Worm (Caenorhabditis elegans) whole organism, L4 larva: ENCODE measurements around the gene pqn-36.

Source experiments
- F26F4.8 ChIP-seq: fragments of 200-800 bp; sonication (Bioruptor generic); conservative IDR thresholded peaks from 2 replicates; pipeline ENCODE4 v1.3.6; 2022; ENCODE audit warnings: missing genetic modification characterization, missing compliant biosample characterization
- F37D6.2 ChIP-seq: sonication (generic microtip); optimal IDR thresholded peaks from 2 replicates; lab custom pipeline; 2016; ENCODE audit warnings: mild to moderate bottlenecking, missing genetic modification characterization, missing compliant biosample characterization
- R02D3.7 ChIP-seq: fragments of 150-350 bp; sonication (generic microtip); optimal IDR thresholded peaks from 3 replicates; lab custom pipeline; 2014; ENCODE audit warnings: missing biosample characterization, missing genetic modification characterization
- T26A8.4 ChIP-seq: fragments of 200-800 bp; sonication (Bioruptor generic); IDR thresholded peaks from 2 replicates; pipeline ENCODE4 v1.3.6; 2022; ENCODE audit warnings: missing genetic modification characterization, missing compliant biosample characterization
- Y105C5A.15 ChIP-seq: fragments of 200-800 bp; sonication (Bioruptor generic); IDR thresholded peaks from 2 replicates; pipeline ENCODE4 v1.3.6; 2022; ENCODE audit warnings: missing genetic modification characterization, missing compliant biosample characterization
- Y48G9A.11 ChIP-seq: fragments of 200-800 bp; sonication (Bioruptor generic); IDR thresholded peaks from 2 replicates; pipeline ENCODE4 v1.3.6; 2022; ENCODE audit warnings: missing genetic modification reagents, missing genetic modification characterization, missing compliant biosample characterization
- ZK337.2 ChIP-seq: fragments of 200-800 bp; sonication (Bioruptor generic); IDR thresholded peaks from 2 replicates; pipeline ENCODE4 v1.3.6; 2022; ENCODE audit warnings: missing genetic modification reagents, missing genetic modification characterization, missing compliant biosample characterization
- ZK546.5 ChIP-seq, 2 experiments: sonication (generic microtip); optimal IDR thresholded peaks; 2 replicates each; lab custom pipeline; 2017; ENCODE audit warnings: missing biosample characterization in 2 of 2, missing genetic modification characterization in 2 of 2
- aha-1 ChIP-seq: fragments of 150-350 bp; peaks from one replicate; lab custom pipeline; 2014; ENCODE audit warnings: missing biosample characterization, missing genetic modification characterization
- aly-2 ChIP-seq: sonication (generic microtip); optimal IDR thresholded peaks from 2 replicates; lab custom pipeline; 2018; ENCODE audit warnings: missing biosample characterization, missing genetic modification characterization
- ceh-20 ChIP-seq: fragments of 200-800 bp; sonication (Bioruptor generic); IDR thresholded peaks from 2 replicates; pipeline ENCODE4 v1.3.6; 2022; ENCODE audit warnings: missing genetic modification reagents, missing genetic modification characterization, missing compliant biosample characterization
- ceh-28 ChIP-seq: fragments of 150-350 bp; optimal IDR thresholded peaks from 2 replicates; lab custom pipeline; 2014; ENCODE audit warnings: missing biosample characterization, missing genetic modification reagents, missing genetic modification characterization
- ceh-44 ChIP-seq: fragments of 200-800 bp; sonication (Bioruptor generic); IDR thresholded peaks from 2 replicates; pipeline ENCODE4 v1.3.6; 2022; ENCODE audit warnings: missing genetic modification reagents, missing genetic modification characterization, missing compliant biosample characterization
- dmd-8 ChIP-seq: fragments of 200-800 bp; sonication (Bioruptor generic); IDR thresholded peaks from 2 replicates; pipeline ENCODE4 v1.3.6; 2022; ENCODE audit warnings: missing genetic modification characterization, missing compliant biosample characterization
- dpl-1 ChIP-seq: fragments of 150-350 bp; optimal IDR thresholded peaks from 2 replicates; lab custom pipeline; 2014; ENCODE audit warnings: missing biosample characterization, missing genetic modification reagents, missing genetic modification characterization
- duxl-1 ChIP-seq: sonication (generic microtip); optimal IDR thresholded peaks from 2 replicates; lab custom pipeline; 2016; ENCODE audit warnings: mild to moderate bottlenecking, missing genetic modification characterization, moderate library complexity, missing compliant biosample characterization; ENCODE audit not compliant: poor library complexity
- egl-43 ChIP-seq: fragments of 200-800 bp; sonication (Bioruptor generic); IDR thresholded peaks from 2 replicates; pipeline ENCODE4 v1.3.6; 2022; ENCODE audit warnings: missing genetic modification reagents, missing genetic modification characterization, missing compliant biosample characterization
- fkh-10 ChIP-seq: fragments of 150-350 bp; optimal IDR thresholded peaks from 2 replicates; lab custom pipeline; 2014; ENCODE audit warnings: missing biosample characterization, missing genetic modification reagents, missing genetic modification characterization
- gei-8 ChIP-seq: fragments of 200-800 bp; sonication (Bioruptor generic); optimal IDR thresholded peaks from 2 replicates; lab custom pipeline; 2018; ENCODE audit warnings: mild to moderate bottlenecking, missing genetic modification characterization, missing compliant biosample characterization
- hlh-11 ChIP-seq: fragments of 200-800 bp; sonication (Bioruptor generic); optimal IDR thresholded peaks from 2 replicates; lab custom pipeline; 2018; ENCODE audit warnings: mild to moderate bottlenecking, missing genetic modification characterization, missing compliant biosample characterization
- hlh-30 ChIP-seq: sonication (generic microtip); optimal IDR thresholded peaks from 2 replicates; lab custom pipeline; 2017; ENCODE audit warnings: antibody characterized with exemption, mild to moderate bottlenecking, missing genetic modification characterization, missing compliant biosample characterization; ENCODE audit not compliant: insufficient read depth
- hmg-1.1 ChIP-seq: fragments of 200-800 bp; sonication (Bioruptor generic); IDR thresholded peaks from 2 replicates; pipeline ENCODE4 v1.3.6; 2022; ENCODE audit warnings: missing genetic modification reagents, missing genetic modification characterization, missing compliant biosample characterization
- jun-1 ChIP-seq: fragments of 150-350 bp; optimal IDR thresholded peaks from 2 replicates; lab custom pipeline; 2014; ENCODE audit warnings: missing biosample characterization, missing genetic modification reagents, missing genetic modification characterization
- lin-1 ChIP-seq: fragments of 200-800 bp; sonication (Bioruptor generic); IDR thresholded peaks from 2 replicates; pipeline ENCODE4 v1.3.6; 2022; ENCODE audit warnings: missing genetic modification reagents, missing genetic modification characterization, missing compliant biosample characterization
- lin-13 ChIP-seq: fragments of 150-350 bp; optimal IDR thresholded peaks from 2 replicates; lab custom pipeline; 2014; ENCODE audit warnings: missing biosample characterization, missing genetic modification reagents, missing genetic modification characterization
- lin-29 ChIP-seq: fragments of 200-800 bp; sonication (Bioruptor generic); IDR thresholded peaks from 2 replicates; pipeline ENCODE4 v1.3.6; 2022; ENCODE audit warnings: missing genetic modification reagents, missing genetic modification characterization, missing compliant biosample characterization
- lir-3 ChIP-seq: sonication (generic microtip); optimal IDR thresholded peaks from 2 replicates; lab custom pipeline; 2016; ENCODE audit warnings: mild to moderate bottlenecking, missing genetic modification characterization, missing compliant biosample characterization
- madf-9 ChIP-seq: fragments of 200-800 bp; sonication (Bioruptor generic); conservative IDR thresholded peaks from 2 replicates; pipeline ENCODE4 v1.3.6; 2022; ENCODE audit warnings: missing genetic modification reagents, missing genetic modification characterization, missing compliant biosample characterization
- mdl-1 ChIP-seq, 2 experiments: fragments of 150-350 bp in 1 of 2; sonication (generic microtip) in 1 of 2; optimal IDR thresholded peaks; 2 replicates each; lab custom pipeline; 2014 to 2017; ENCODE audit warnings: missing biosample characterization in 2 of 2, missing genetic modification characterization in 2 of 2
- mes-2 ChIP-seq: sonication (generic microtip); optimal IDR thresholded peaks from 2 replicates; lab custom pipeline; 2016; ENCODE audit warnings: missing genotype, mild to moderate bottlenecking, missing genetic modification characterization, missing compliant biosample characterization; ENCODE audit not compliant: poor library complexity, severe bottlenecking
- nhr-11 ChIP-seq: fragments of 150-350 bp; optimal IDR thresholded peaks from 2 replicates; lab custom pipeline; 2014; ENCODE audit warnings: missing biosample characterization, missing genetic modification characterization
- nhr-237 ChIP-seq: sonication (generic microtip); optimal IDR thresholded peaks from 2 replicates; lab custom pipeline; 2017; ENCODE audit warnings: missing biosample characterization, missing genetic modification characterization
- nhr-25 ChIP-seq: sonication (generic microtip); optimal IDR thresholded peaks from 2 replicates; lab custom pipeline; 2017; ENCODE audit warnings: missing genetic modification characterization, mild to moderate bottlenecking, missing compliant biosample characterization, antibody characterized with exemption, moderate library complexity, borderline replicate concordance; ENCODE audit not compliant: insufficient read depth
- nhr-48 ChIP-seq: sonication (generic microtip); optimal IDR thresholded peaks from 2 replicates; lab custom pipeline; 2016; ENCODE audit warnings: mild to moderate bottlenecking, missing genetic modification characterization, missing compliant biosample characterization
- nhr-6 ChIP-seq: fragments of 150-350 bp; optimal IDR thresholded peaks from 2 replicates; lab custom pipeline; 2014; ENCODE audit warnings: missing biosample characterization, missing genetic modification characterization
- pqm-1 ChIP-seq: sonication (generic microtip); optimal IDR thresholded peaks from 2 replicates; lab custom pipeline; 2017; ENCODE audit warnings: missing biosample characterization, missing genetic modification characterization
- rbr-2 ChIP-seq: sonication (generic microtip); optimal IDR thresholded peaks from 2 replicates; lab custom pipeline; 2016; ENCODE audit warnings: missing genotype, missing genetic modification characterization, missing compliant biosample characterization
- sdz-12 ChIP-seq: fragments of 200-800 bp; sonication (Bioruptor generic); optimal IDR thresholded peaks from 2 replicates; lab custom pipeline; 2018; ENCODE audit warnings: mild to moderate bottlenecking, missing genetic modification characterization, missing compliant biosample characterization
- set-16 ChIP-seq: fragments of 200-800 bp; sonication (Bioruptor generic); IDR thresholded peaks from 2 replicates; pipeline ENCODE4 v1.3.6; 2022; ENCODE audit warnings: missing genetic modification reagents, missing genetic modification characterization, missing compliant biosample characterization
- skn-1 ChIP-seq: fragments of 150-350 bp; optimal IDR thresholded peaks from 2 replicates; lab custom pipeline; 2014; ENCODE audit warnings: missing biosample characterization, missing genetic modification characterization
- snpc-1.2 ChIP-seq: fragments of 200-800 bp; sonication (Bioruptor generic); IDR thresholded peaks from 2 replicates; pipeline ENCODE4 v1.3.6; 2022; ENCODE audit warnings: missing genetic modification reagents, missing genetic modification characterization, missing compliant biosample characterization
- snpc-4 ChIP-seq: fragments of 150-350 bp; optimal IDR thresholded peaks from 2 replicates; lab custom pipeline; 2014; ENCODE audit warnings: missing biosample characterization, missing genetic modification characterization
- spr-3 ChIP-seq: fragments of 200-800 bp; sonication (Bioruptor generic); optimal IDR thresholded peaks from 2 replicates; lab custom pipeline; 2018; ENCODE audit warnings: mild to moderate bottlenecking, missing genetic modification characterization, missing compliant biosample characterization
- tag-97 ChIP-seq: fragments of 200-800 bp; sonication (Bioruptor generic); IDR thresholded peaks from 2 replicates; pipeline ENCODE4 v1.3.6; 2022; ENCODE audit warnings: missing genetic modification characterization, missing compliant biosample characterization
- unc-130 ChIP-seq: sonication (generic microtip); optimal IDR thresholded peaks from 2 replicates; lab custom pipeline; 2016; ENCODE audit warnings: missing genetic modification reagents, missing genetic modification characterization, missing compliant biosample characterization
- unc-62 ChIP-seq, 3 experiments: fragments of 150-350 bp in 1 of 3; sonication (generic microtip); optimal IDR thresholded peaks in 2 of 3; peaks in 1 of 3; 1 replicate in 1 of 3; 2 replicates in 2 of 3; lab custom pipeline; 2014 to 2017; ENCODE audit warnings: missing biosample characterization in 3 of 3, missing genetic modification characterization in 3 of 3, missing genetic modification reagents in 3 of 3, missing genotype in 1 of 3
- zfp-2 ChIP-seq: sonication (generic microtip); optimal IDR thresholded peaks from 2 replicates; lab custom pipeline; 2016; ENCODE audit warnings: mild to moderate bottlenecking, missing genetic modification characterization, missing compliant biosample characterization
- zip-11 ChIP-seq: fragments of 200-800 bp; sonication (Bioruptor generic); IDR thresholded peaks from 2 replicates; pipeline ENCODE4 v1.3.6; 2022; ENCODE audit warnings: missing genetic modification characterization, missing compliant biosample characterization
- ztf-7 ChIP-seq: fragments of 150-350 bp; optimal IDR thresholded peaks from 2 replicates; lab custom pipeline; 2014; ENCODE audit warnings: missing biosample characterization, missing genetic modification characterization

The pqn-36 gene

ce11 chrX:15388259-15388658 is 27.0 kb downstream of the pqn-36 start (continued):
- no peak for TF ChIP-seq snpc-1.2 (GFP tag; lab: Robert Waterston, UW)
- TF ChIP-seq F26F4.8 (GFP tag; lab: Robert Waterston, UW), result no peak
- TF ChIP-seq lin-13, result no peak

- TF ChIP-seq nhr-48 (tag; lab: Kevin White, UChicago) (no peak), tag-97 (GFP tag; lab: Robert Waterston, UW) (no peak), nhr-25 (tag; lab: Kevin White, UChicago) (no peak), pqm-1 (tag; lab: Kevin White, UChicago) (no peak), sdz-12 (GFP tag; lab: Kevin White, UChicago) (no peak), lin-29 (no peak), Y105C5A.15 (GFP tag; lab: Robert Waterston, UW) (no peak), ztf-7 (tag; lab: Kevin White, UChicago) (no peak), duxl-1 (no peak), hlh-30 (tag; lab: Kevin White, UChicago) (peak; percentile 20), ceh-20 (GFP tag; lab: Robert Waterston, UW) (peak; percentile 68; the same call in 1 of the 2 replicates), dmd-8 (no peak), hlh-11 (tag; lab: Kevin White, UChicago) (peak; percentile 20), zfp-2 (tag; lab: Kevin White, UChicago) (no peak), ceh-28 (no peak), zip-11 (GFP tag; lab: Robert Waterston, UW) (no peak), unc-62 (GFP tag; optimal IDR thresholded peaks at IDR 0.05 in 1 of 2; lab: Kevin White, UChicago) (no peak), unc-62 (tag; optimal IDR thresholded peaks at IDR 0.05; lab: Kevin White, UChicago) (no peak), nhr-11 (tag; lab: Kevin White, UChicago) (no peak), Y48G9A.11 (no peak), rbr-2 (tag; lab: Kevin White, UChicago) (peak; percentile 75), set-16 (GFP tag; lab: Robert Waterston, UW) (no peak), aly-2 (tag; lab: Kevin White, UChicago) (no peak), T26A8.4 (no peak), ceh-44 (GFP tag; lab: Robert Waterston, UW) (no peak), snpc-1.2 (GFP tag; lab: Robert Waterston, UW) (no peak), nhr-237 (no peak), aha-1 (peak; percentile 96), F26F4.8 (GFP tag; lab: Robert Waterston, UW) (no peak), R02D3.7 (tag; lab: Kevin White, UChicago) (no peak), jun-1 (no peak), fkh-10 (GFP tag; lab: Kevin White, UChicago) (peak; percentile 87), mdl-1 (tag; optimal IDR thresholded peaks at IDR 0.05; lab: Kevin White, UChicago) (peak in 1 of 2 experiments; percentile 51), dpl-1 (no peak), spr-3 (GFP tag; lab: Kevin White, UChicago) (no peak), ZK337.2 (GFP tag; lab: Robert Waterston, UW) (0 out of 2 replicates have a peak, but pooled peaks have one; percentile 5), madf-9 (no peak), gei-8 (no peak), unc-130 (no peak), mes-2 (tag; lab: Kevin White, UChicago) (no peak), egl-43 (no peak), F37D6.2 (tag; lab: Kevin White, UChicago) (peak; percentile 46), lir-3 (no peak), nhr-6 (no peak), skn-1 (tag; lab: Kevin White, UChicago) (no peak), ZK546.5 (tag; optimal IDR thresholded peaks at IDR 0.05; lab: Kevin White, UChicago) (no peak), hmg-1.1 (peak; percentile 69), lin-1 (GFP tag; lab: Robert Waterston, UW) (no peak), snpc-4 (tag; lab: Kevin White, UChicago) (no peak)
Observed at ce11 chrX:15385807-15386349, 29.4 kb downstream of the pqn-36 start.
